Fruit fly (Drosophila melanogaster) whole organism, embryonic: ENCODE data around the gene Rpp21.

Experiments used
- CG10654 ChIP-seq: fragments of 200-800 bp; sonication (Bioruptor generic); optimal IDR thresholded peaks from 2 replicates; lab custom pipeline; 2016; ENCODE audit warnings: missing biosample characterization, missing genetic modification characterization
- CG12155 ChIP-seq: fragments of 200-800 bp; sonication (Bioruptor generic); optimal IDR thresholded peaks from 3 replicates; lab custom pipeline; 2016; ENCODE audit warnings: missing biosample characterization, missing genetic modification characterization
- CG12391 ChIP-seq: fragments of 200-800 bp; sonication (Bioruptor generic); optimal IDR thresholded peaks from 3 replicates; lab custom pipeline; 2018; ENCODE audit warnings: missing biosample characterization, mild to moderate bottlenecking, missing genetic modification characterization, moderate library complexity
- CG13287 ChIP-seq: fragments of 200-800 bp; sonication (Bioruptor generic); IDR thresholded peaks from 2 replicates; pipeline ENCODE4 v1.3.6; 2022; ENCODE audit warnings: missing biosample characterization, missing genetic modification characterization; ENCODE audit not compliant: partially characterized antibody
- CG14667 ChIP-seq: fragments of 200-800 bp; sonication (Bioruptor generic); IDR thresholded peaks from 2 replicates; pipeline ENCODE4 v1.3.6; 2022; ENCODE audit warnings: missing biosample characterization, missing genetic modification characterization
- CG14710 ChIP-seq: fragments of 200-800 bp; sonication (Bioruptor generic); optimal IDR thresholded peaks from 3 replicates; lab custom pipeline; 2019; ENCODE audit warnings: missing biosample characterization, mild to moderate bottlenecking, missing genetic modification characterization, moderate library complexity
- CG15011 ChIP-seq: fragments of 200-800 bp; sonication (Bioruptor generic); optimal IDR thresholded peaks from 3 replicates; lab custom pipeline; 2018; ENCODE audit warnings: missing biosample characterization, mild to moderate bottlenecking, missing genetic modification characterization
- CG2116 ChIP-seq: fragments of 200-800 bp; sonication (Bioruptor generic); optimal IDR thresholded peaks from 3 replicates; lab custom pipeline; 2018; ENCODE audit warnings: missing biosample characterization, mild to moderate bottlenecking, missing genetic modification characterization
- CG30403 ChIP-seq: fragments of 200-800 bp; sonication (Bioruptor generic); optimal IDR thresholded peaks from 3 replicates; lab custom pipeline; 2016; ENCODE audit warnings: missing biosample characterization, missing genetic modification characterization
- CG34224 ChIP-seq: fragments of 200-800 bp; sonication (Bioruptor generic); IDR thresholded peaks from 3 replicates; pipeline ENCODE4 v1.3.6; 2022; ENCODE audit warnings: missing biosample characterization, missing genetic modification characterization; ENCODE audit not compliant: partially characterized antibody
- CG6175 ChIP-seq: fragments of 200-800 bp; sonication (Bioruptor generic); IDR thresholded peaks from 3 replicates; pipeline ENCODE4 v1.3.6; 2022; ENCODE audit warnings: missing biosample characterization, missing genetic modification characterization
- CG7786 ChIP-seq: fragments of 200-800 bp; sonication (Bioruptor generic); optimal IDR thresholded peaks from 2 replicates; lab custom pipeline; 2016; ENCODE audit warnings: missing biosample characterization, missing genetic modification characterization
- CG7963 ChIP-seq: fragments of 200-800 bp; sonication (Bioruptor generic); IDR thresholded peaks from 3 replicates; pipeline ENCODE4 v1.3.6; 2022; ENCODE audit warnings: missing biosample characterization, missing genetic modification characterization; ENCODE audit not compliant: partially characterized antibody
- CG9797 ChIP-seq: fragments of 200-800 bp; sonication (Bioruptor generic); optimal IDR thresholded peaks from 3 replicates; lab custom pipeline; 2018; ENCODE audit warnings: missing biosample characterization, mild to moderate bottlenecking, missing genetic modification characterization
- CG9817 ChIP-seq: fragments of 200-800 bp; sonication (Bioruptor generic); optimal IDR thresholded peaks from 2 replicates; lab custom pipeline; 2018; ENCODE audit warnings: missing biosample characterization, mild to moderate bottlenecking, missing genetic modification characterization, moderate library complexity
- Dad ChIP-seq: fragments of 200-800 bp; sonication (Bioruptor generic); optimal IDR thresholded peaks from 3 replicates; lab custom pipeline; 2016; ENCODE audit warnings: missing biosample characterization, missing genetic modification characterization
- Doc3 ChIP-seq: fragments of 200-800 bp; sonication (Bioruptor generic); IDR thresholded peaks from 3 replicates; pipeline ENCODE4 v1.3.6; 2022; ENCODE audit warnings: missing biosample characterization, missing genetic modification characterization; ENCODE audit not compliant: partially characterized antibody
- E2f1 ChIP-seq: fragments of 200-800 bp; sonication (Bioruptor generic); IDR thresholded peaks from 2 replicates; pipeline ENCODE4 v1.3.6; 2022; ENCODE audit warnings: missing biosample characterization, missing genetic modification characterization
- Ets97D ChIP-seq: fragments of 200-800 bp; sonication (Bioruptor generic); optimal IDR thresholded peaks from 3 replicates; lab custom pipeline; 2016; ENCODE audit warnings: missing biosample characterization, missing genetic modification characterization
- HLH54F ChIP-seq: fragments of 200-800 bp; sonication (Bioruptor generic); optimal IDR thresholded peaks from 3 replicates; lab custom pipeline; 2016; ENCODE audit warnings: missing biosample characterization, missing genetic modification characterization
- Rfx ChIP-seq: fragments of 200-800 bp; sonication (Bioruptor generic); IDR thresholded peaks from 2 replicates; pipeline ENCODE4 v1.3.6; 2022; ENCODE audit warnings: missing biosample characterization, missing genetic modification characterization
- Sin3A ChIP-seq: fragments of >200 bp; optimal IDR thresholded peaks from 2 replicates; lab custom pipeline; 2018
- Taf1 ChIP-seq: fragments of 200-800 bp; sonication (Bioruptor generic); IDR thresholded peaks from 2 replicates; pipeline ENCODE4 v1.3.6; 2022; ENCODE audit warnings: missing biosample characterization, missing genetic modification characterization
- Trl ChIP-seq, 3 experiments: fragments of >200 bp in 2 of 3; fragments of 200-800 bp in 1 of 3; sonication (Bioruptor generic) in 1 of 3; optimal IDR thresholded peaks; 2 replicates in 1 of 3; 3 replicates in 2 of 3; lab custom pipeline; 2016 to 2017; ENCODE audit warnings: missing biosample characterization in 1 of 3, missing genetic modification characterization in 1 of 3
- ac ChIP-seq: fragments of 200-800 bp; sonication (Bioruptor generic); optimal IDR thresholded peaks from 3 replicates; lab custom pipeline; 2017; ENCODE audit warnings: missing biosample characterization, mild to moderate bottlenecking, missing genetic modification characterization
- al ChIP-seq: fragments of 200-800 bp; sonication (Bioruptor generic); IDR thresholded peaks from 2 replicates; pipeline ENCODE4 v1.3.6; 2022; ENCODE audit warnings: missing biosample characterization, missing genetic modification characterization
- bbx ChIP-seq: fragments of 200-800 bp; sonication (Bioruptor generic); IDR thresholded peaks from 2 replicates; pipeline ENCODE4 v1.3.6; 2022; ENCODE audit warnings: missing biosample characterization, missing genetic modification characterization; ENCODE audit not compliant: partially characterized antibody
- cato ChIP-seq: fragments of 200-800 bp; sonication (Bioruptor generic); optimal IDR thresholded peaks from 2 replicates; lab custom pipeline; 2016; ENCODE audit warnings: missing biosample characterization, missing genetic modification characterization, borderline replicate concordance
- chinmo ChIP-seq: fragments of 200-800 bp; sonication (Bioruptor generic); IDR thresholded peaks from 4 replicates; pipeline ENCODE4 v1.3.6; 2022; ENCODE audit warnings: missing biosample characterization, missing genetic modification characterization; ENCODE audit not compliant: partially characterized antibody
- da ChIP-seq: fragments of 200-800 bp; sonication (Bioruptor generic); optimal IDR thresholded peaks from 2 replicates; lab custom pipeline; 2016; ENCODE audit warnings: missing biosample characterization, missing genetic modification characterization
- dpn ChIP-seq, 2 experiments: fragments of 200-800 bp; sonication (Bioruptor generic); optimal IDR thresholded peaks; 3 replicates each; lab custom pipeline; 2016; ENCODE audit warnings: missing biosample characterization in 2 of 2, missing genetic modification characterization in 2 of 2
- exex ChIP-seq: fragments of 200-800 bp; sonication (Bioruptor generic); optimal IDR thresholded peaks from 4 replicates; lab custom pipeline; 2018; ENCODE audit warnings: missing biosample characterization, mild to moderate bottlenecking, missing genetic modification characterization, moderate library complexity
- eyg ChIP-seq: fragments of 200-800 bp; sonication (Bioruptor generic); optimal IDR thresholded peaks from 3 replicates; lab custom pipeline; 2016; ENCODE audit warnings: missing biosample characterization, missing genetic modification characterization
- hbn ChIP-seq: fragments of 200-800 bp; sonication (Bioruptor generic); IDR thresholded peaks from 2 replicates; pipeline ENCODE4 v1.3.6; 2022; ENCODE audit warnings: missing biosample characterization, missing genetic modification characterization; ENCODE audit not compliant: partially characterized antibody
- her ChIP-seq: fragments of 200-800 bp; sonication (Bioruptor generic); optimal IDR thresholded peaks from 2 replicates; lab custom pipeline; 2016; ENCODE audit warnings: missing biosample characterization, missing genetic modification characterization
- inv ChIP-seq: fragments of 200-800 bp; sonication (Bioruptor generic); IDR thresholded peaks from 2 replicates; pipeline ENCODE4 v1.3.6; 2022; ENCODE audit warnings: missing biosample characterization, missing genetic modification characterization; ENCODE audit not compliant: partially characterized antibody
- kay ChIP-seq: fragments of 200-800 bp; sonication (Bioruptor generic); optimal IDR thresholded peaks from 2 replicates; lab custom pipeline; 2016; ENCODE audit warnings: missing biosample characterization, missing genetic modification characterization
- lbe ChIP-seq: fragments of 200-800 bp; sonication (Bioruptor generic); optimal IDR thresholded peaks from 2 replicates; lab custom pipeline; 2016; ENCODE audit warnings: missing biosample characterization, mild to moderate bottlenecking, missing genetic modification characterization
- mam ChIP-seq: fragments of 200-800 bp; sonication (Bioruptor generic); optimal IDR thresholded peaks from 3 replicates; lab custom pipeline; 2016; ENCODE audit warnings: missing biosample characterization, missing genetic modification characterization
- nmo ChIP-seq: fragments of 200-800 bp; sonication (Bioruptor generic); optimal IDR thresholded peaks from 2 replicates; lab custom pipeline; 2018; ENCODE audit warnings: missing biosample characterization, mild to moderate bottlenecking, missing genetic modification characterization, moderate library complexity
- pan ChIP-seq, 4 experiments: fragments of >200 bp in 3 of 4; fragments of 200-800 bp in 1 of 4; sonication (Bioruptor generic) in 1 of 4; optimal IDR thresholded peaks in 3 of 4; IDR thresholded peaks in 1 of 4; 2 replicates each; pipeline versions ENCODE4 v1.3.6 to Lab custom; 2017 to 2022; ENCODE audit warnings: missing biosample characterization in 2 of 4, missing genetic modification characterization in 2 of 4, mixed read lengths in 1 of 4
- ranshi ChIP-seq: fragments of 200-800 bp; sonication (Bioruptor generic); IDR thresholded peaks from 2 replicates; pipeline ENCODE4 v1.3.6; 2022; ENCODE audit warnings: missing biosample characterization, missing genetic modification characterization
- row ChIP-seq: fragments of 200-800 bp; sonication (Bioruptor generic); IDR thresholded peaks from 3 replicates; pipeline ENCODE4 v1.3.6; 2022; ENCODE audit warnings: missing biosample characterization, missing genetic modification characterization
- sens ChIP-seq: fragments of 200-800 bp; sonication (Bioruptor generic); peaks from one replicate; lab custom pipeline; 2016; ENCODE audit warnings: missing biosample characterization, missing genetic modification characterization
- stwl ChIP-seq: fragments of 200-800 bp; sonication (Bioruptor generic); optimal IDR thresholded peaks from 3 replicates; lab custom pipeline; 2018; ENCODE audit warnings: missing biosample characterization, mild to moderate bottlenecking, missing genetic modification characterization, moderate library complexity
- sug ChIP-seq: fragments of 200-800 bp; optimal IDR thresholded peaks from 2 replicates; lab custom pipeline; 2019; ENCODE audit warnings: missing biosample characterization, mild to moderate bottlenecking, missing genetic modification characterization, moderate library complexity
- unc-4 ChIP-seq: fragments of 200-800 bp; sonication (Bioruptor generic); IDR thresholded peaks from 2 replicates; pipeline ENCODE4 v1.3.6; 2022; ENCODE audit warnings: missing biosample characterization, missing genetic modification characterization; ENCODE audit not compliant: partially characterized antibody
- vfl ChIP-seq: fragments of 200-800 bp; sonication (Bioruptor generic); optimal IDR thresholded peaks from 2 replicates; lab custom pipeline; 2016; ENCODE audit warnings: missing biosample characterization, missing genetic modification characterization
- zfh2 ChIP-seq: fragments of 200-800 bp; sonication (Bioruptor generic); optimal IDR thresholded peaks from 2 replicates; lab custom pipeline; 2016; ENCODE audit warnings: missing biosample characterization, missing genetic modification characterization

The Rpp21 gene

DNA sequence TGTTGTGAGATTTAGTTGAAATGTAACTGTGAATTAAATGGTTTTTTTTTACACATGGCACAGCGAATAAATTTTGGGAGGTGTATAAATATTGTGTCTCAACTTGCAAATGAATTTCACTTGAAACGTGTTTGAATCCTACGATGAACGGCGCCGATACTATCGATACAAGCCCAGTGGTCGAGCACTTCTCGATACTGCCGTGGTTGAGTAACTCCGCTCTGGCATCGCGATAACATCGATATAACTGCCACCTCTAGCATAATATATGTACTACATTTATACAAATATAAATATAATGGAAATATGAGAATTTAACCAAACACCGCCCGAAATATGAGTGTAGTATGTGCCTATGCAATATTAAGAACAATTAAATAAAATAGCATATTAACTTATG is 2.5 kb downstream of the Rpp21 start (continued):
- TF ChIP-seq vfl (GFP tag; lab: Kevin White, UChicago), result peak; percentile 3
- no peak for TF ChIP-seq kay (GFP tag; lab: Kevin White, UChicago)
- peak; percentile 45 for TF ChIP-seq nmo (GFP tag; lab: Kevin White, UChicago)
- TF ChIP-seq CG15011, result no peak
- TF ChIP-seq ranshi (GFP tag; lab: Robert Waterston, UW), result no peak
- peak; percentile 96 for TF ChIP-seq unc-4 (GFP tag; lab: Robert Waterston, UW)
- peak; percentile 18 for TF ChIP-seq her
- no peak for TF ChIP-seq exex (tag; lab: Kevin White, UChicago)
- TF ChIP-seq CG7963 (GFP tag; lab: Robert Waterston, UW), result peak; percentile 99
- TF ChIP-seq CG12155 (GFP tag; lab: Kevin White, UChicago), result peak; percentile 28
- no peak for TF ChIP-seq da
- peak; percentile 99 for TF ChIP-seq hbn (GFP tag; lab: Robert Waterston, UW)
- TF ChIP-seq Dad (GFP tag; lab: Kevin White, UChicago), result no peak
- peak; percentile 98 for TF ChIP-seq CG34224 (GFP tag; lab: Robert Waterston, UW)
- TF ChIP-seq zfh2 (GFP tag; lab: Kevin White, UChicago), result peak; percentile 35
- no peak for TF ChIP-seq ac (GFP tag; lab: Kevin White, UChicago)
- TF ChIP-seq al (GFP tag; lab: Robert Waterston, UW), result 0 out of 2 replicates have a peak, but pooled peaks have one; percentile 31
- peak; percentile 13 for TF ChIP-seq lbe (GFP tag; lab: Kevin White, UChicago)
- TF ChIP-seq Trl (optimal IDR thresholded peaks at IDR 0.05; lab: Kevin White, UChicago), result no peak
- TF ChIP-seq Trl (GFP tag; optimal IDR thresholded peaks at IDR 0.05; lab: Kevin White, UChicago), result peak; percentile 8
- peak; percentile 28 for TF ChIP-seq CG9797
- TF ChIP-seq CG30403 (GFP tag; lab: Kevin White, UChicago), result peak; percentile 4
- peak; percentile 52 for TF ChIP-seq stwl (tag; lab: Kevin White, UChicago)
- TF ChIP-seq sens, result peak; percentile 44
- no peak for TF ChIP-seq CG6175 (GFP tag; lab: Robert Waterston, UW)
- TF ChIP-seq Doc3 (GFP tag; lab: Robert Waterston, UW), result peak; percentile 92
- no peak for TF ChIP-seq eyg (GFP tag; lab: Kevin White, UChicago)
- peak; percentile 99 for TF ChIP-seq chinmo (GFP tag; lab: Robert Waterston, UW)
- TF ChIP-seq cato (GFP tag; lab: Kevin White, UChicago), result no peak
- TF ChIP-seq mam (GFP tag; lab: Kevin White, UChicago), result peak; percentile 43
- peak; percentile 72 for TF ChIP-seq row (GFP tag; lab: Robert Waterston, UW)
- TF ChIP-seq CG14667, result 0 out of 2 replicates have a peak, but pooled peaks have one; percentile 11
- TF ChIP-seq E2f1, result peak; percentile 49; the same call in 1 of the 2 replicates
- peak; percentile 21; the same call in 1 of the 2 replicates for TF ChIP-seq Taf1 (GFP tag; lab: Robert Waterston, UW)
- TF ChIP-seq sug (tag; lab: Kevin White, UChicago), result peak; percentile 14
- peak; percentile 98 for TF ChIP-seq CG13287 (GFP tag; lab: Robert Waterston, UW)
- no peak for TF ChIP-seq HLH54F (GFP tag; lab: Kevin White, UChicago)
- TF ChIP-seq CG10654 (GFP tag; lab: Kevin White, UChicago), result no peak
- peak; percentile 75 for TF ChIP-seq Rfx (GFP tag; lab: Robert Waterston, UW)
- TF ChIP-seq CG7786 (GFP tag; lab: Kevin White, UChicago), result no peak
- TF ChIP-seq CG14710, result peak; percentile 36
- peak; percentile 97 for TF ChIP-seq inv (GFP tag; lab: Robert Waterston, UW)
- peak; percentile 13 for TF ChIP-seq CG9817 (tag; lab: Kevin White, UChicago)
- peak; percentile 100 for TF ChIP-seq bbx (GFP tag; lab: Robert Waterston, UW)
- TF ChIP-seq Ets97D (GFP tag; lab: Kevin White, UChicago), result peak; percentile 45
- peak; percentile 76 for TF ChIP-seq CG2116 (GFP tag; lab: Kevin White, UChicago)
- peak; percentile 24 to 27 for TF ChIP-seq dpn (GFP tag; optimal IDR thresholded peaks at IDR 0.05; lab: Kevin White, UChicago)
- TF ChIP-seq pan (optimal IDR thresholded peaks at IDR 0.05; lab: Kevin White, UChicago), result no peak
- peak in 1 of 2 experiments; percentile 26 for TF ChIP-seq pan (GFP tag; optimal IDR thresholded peaks at IDR 0.05 in 1 of 2, IDR thresholded peaks at IDR 0.05 in 1 of 2)
- TF ChIP-seq Sin3A, result peak; percentile 2
- peak; percentile 24 for TF ChIP-seq CG12391 (tag; lab: Kevin White, UChicago)
